Fruit fly (Drosophila melanogaster): ENCODE results near the gene Pgant4.

Gene Pgant4

DNA sequence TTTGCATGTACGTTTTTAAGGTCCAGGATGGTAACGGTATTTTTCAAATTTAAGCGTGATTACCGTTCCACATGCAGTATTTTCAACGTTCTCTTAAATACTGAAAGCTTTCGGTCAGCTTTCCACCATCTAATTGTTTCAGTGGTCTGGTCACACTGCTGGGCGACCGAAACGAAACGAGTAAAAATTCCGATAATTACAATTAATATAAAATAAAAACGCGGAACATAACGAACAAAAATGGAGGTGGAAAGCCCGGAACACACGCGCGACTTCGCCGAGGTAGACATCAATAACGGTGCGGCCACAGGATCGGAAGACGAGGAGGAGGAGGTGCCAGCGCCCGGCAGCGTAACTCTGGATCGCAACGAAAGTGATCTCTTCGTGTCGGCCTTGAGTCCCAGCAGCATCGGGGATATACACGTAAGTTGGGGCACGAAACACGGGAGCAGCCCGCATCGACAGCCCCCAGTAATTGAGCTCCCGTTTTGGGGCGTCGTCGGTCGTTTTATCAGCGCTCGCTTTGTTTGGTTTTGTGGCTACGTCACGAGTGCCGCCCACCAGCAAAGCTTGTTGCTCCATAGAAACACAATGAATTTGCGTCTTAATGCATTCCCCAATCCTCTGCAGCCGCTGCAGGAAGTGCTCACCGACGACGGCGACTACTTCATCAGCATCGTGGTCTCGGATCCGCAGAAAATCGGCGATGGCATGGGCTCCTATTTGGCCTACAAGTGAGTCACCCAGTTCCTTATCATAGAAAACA is 22.7 kb upstream of the Pgant4 start, which contains the start of gene Snx1 (continued):
- TF ChIP-seq BEAF-32 (GFP tag; optimal IDR thresholded peaks at IDR 0.05) = peak; percentile 29
- TF ChIP-seq HLH3B (GFP tag; IDR thresholded peaks at IDR 0.05) = no peak
- peak; percentile 8; the same call in 1 of the 2 replicates for TF ChIP-seq Bgb (GFP tag; IDR thresholded peaks at IDR 0.05; ENCODE audit: partially characterized antibody)
- TF ChIP-seq ATbp (GFP tag; optimal IDR thresholded peaks at IDR 0.05) = no peak
- no peak for TF ChIP-seq nau (GFP tag; optimal IDR thresholded peaks at IDR 0.05)
- peak; percentile 71 for TF ChIP-seq Med (GFP tag)
- no peak for TF ChIP-seq Dll (GFP tag; IDR thresholded peaks at IDR 0.05; ENCODE audit: partially characterized antibody)
- TF ChIP-seq CG9727 (GFP tag; optimal IDR thresholded peaks at IDR 0.05) = no peak
- peak; percentile 54 for TF ChIP-seq MESR4 (GFP tag; optimal IDR thresholded peaks at IDR 0.05)
- peak; percentile 67 for TF ChIP-seq gsb-n (tag; optimal IDR thresholded peaks at IDR 0.05)
- TF ChIP-seq Abd-B (GFP tag; optimal IDR thresholded peaks at IDR 0.05) = peak; percentile 35
- peak; percentile 20 for TF ChIP-seq Lhr (GFP tag; optimal IDR thresholded peaks at IDR 0.05)
- TF ChIP-seq CG4404 (GFP tag; IDR thresholded peaks at IDR 0.05) = no peak
- no peak for TF ChIP-seq ap (GFP tag; IDR thresholded peaks at IDR 0.05)
- TF ChIP-seq CoRest (tag; optimal IDR thresholded peaks at IDR 0.05) = peak; percentile 17
- no peak for TF ChIP-seq CG3838 (GFP tag; optimal IDR thresholded peaks at IDR 0.05)
- peak; percentile 57; the same call in 1 of the 2 replicates for TF ChIP-seq CG13287 (GFP tag; IDR thresholded peaks at IDR 0.05; ENCODE audit: partially characterized antibody)
- peak; percentile 75 for TF ChIP-seq gfzf (GFP tag; optimal IDR thresholded peaks at IDR 0.05)
- peak; percentile 71 for TF ChIP-seq pzg (GFP tag; optimal IDR thresholded peaks at IDR 0.05)
- no peak for TF ChIP-seq Dbx (GFP tag; IDR thresholded peaks at IDR 0.05)
- no peak for TF ChIP-seq CG43689 (GFP tag; IDR thresholded peaks at IDR 0.05)
- TF ChIP-seq Pdp1 (GFP tag; optimal IDR thresholded peaks at IDR 0.05) = peak in 1 of 2 experiments; percentile 4
- TF ChIP-seq D19B (GFP tag; optimal IDR thresholded peaks at IDR 0.05) = no peak
- TF ChIP-seq tin (GFP tag; optimal IDR thresholded peaks at IDR 0.05) = no peak
- TF ChIP-seq CG7357 (GFP tag; IDR thresholded peaks at IDR 0.05) = no peak
- peak; percentile 31 for TF ChIP-seq nerfin-1 (tag; optimal IDR thresholded peaks at IDR 0.05)
- peak; percentile 61 for TF ChIP-seq CG9797 (GFP tag; optimal IDR thresholded peaks at IDR 0.05)
- peak; percentile 53 for TF ChIP-seq exex (tag; optimal IDR thresholded peaks at IDR 0.05)
- TF ChIP-seq row (GFP tag; IDR thresholded peaks at IDR 0.05) = no peak
- TF ChIP-seq CG7928 (GFP tag; optimal IDR thresholded peaks at IDR 0.05) = no peak
- peak; percentile 35; the same call in 1 of the 2 replicates for TF ChIP-seq E2f2 (GFP tag; IDR thresholded peaks at IDR 0.05)
- no peak for TF ChIP-seq CG7839 (tag; optimal IDR thresholded peaks at IDR 0.05)
- no peak for TF ChIP-seq CG11247 (GFP tag; IDR thresholded peaks at IDR 0.05)
- no peak for TF ChIP-seq sd (tag; optimal IDR thresholded peaks at IDR 0.05)
- TF ChIP-seq MBD-R2 (GFP tag; IDR thresholded peaks at IDR 0.05) = peak; percentile 67
- no peak for TF ChIP-seq CG17385 (GFP tag; optimal IDR thresholded peaks at IDR 0.05)
- TF ChIP-seq Tbp (GFP tag; optimal IDR thresholded peaks at IDR 0.05) = no peak
- TF ChIP-seq ken (GFP tag; IDR thresholded peaks at IDR 0.05) = no peak
- no peak for TF ChIP-seq CG11696 (GFP tag; IDR thresholded peaks at IDR 0.05)
- no peak for TF ChIP-seq CG2712 (tag; optimal IDR thresholded peaks at IDR 0.05)
- TF ChIP-seq bbx (GFP tag; IDR thresholded peaks at IDR 0.05; ENCODE audit: partially characterized antibody) = no peak
- TF ChIP-seq peb (GFP tag; IDR thresholded peaks at IDR 0.05) = no peak
- TF ChIP-seq CG13624 (GFP tag; optimal IDR thresholded peaks at IDR 0.05) = no peak
- no peak for TF ChIP-seq fd64A (GFP tag; optimal IDR thresholded peaks at IDR 0.05)
- TF ChIP-seq CG3995 (GFP tag; optimal IDR thresholded peaks at IDR 0.05) = peak; percentile 92
- peak; percentile 47; the same call in 1 of the 3 replicates for TF ChIP-seq CG34422 (GFP tag; IDR thresholded peaks at IDR 0.05)
- TF ChIP-seq ttk (GFP tag; IDR thresholded peaks at IDR 0.05) = no peak
- TF ChIP-seq CG18476 (GFP tag; optimal IDR thresholded peaks at IDR 0.05) = no peak
- no peak for TF ChIP-seq crol (GFP tag; IDR thresholded peaks at IDR 0.05)
